Worm (Caenorhabditis elegans) whole organism, L2 larva: ENCODE measurements around the gene epg-7.
A peak's percentile ranks its signal among the peaks of the same experiment; 100 is the strongest.

Source experiments
- C34F6.9 ChIP-seq: fragments of 150-350 bp; optimal IDR thresholded peaks from 2 replicates; lab custom pipeline; 2014; ENCODE audit warnings: missing biosample characterization, missing genetic modification characterization
- F13H6.1 ChIP-seq: sonication (generic microtip); optimal IDR thresholded peaks from 2 replicates; lab custom pipeline; 2016; ENCODE audit warnings: missing genetic modification characterization, missing compliant biosample characterization
- Y55F3AM.14 ChIP-seq: fragments of 200-800 bp; sonication (Bioruptor generic); optimal IDR thresholded peaks from 2 replicates; lab custom pipeline; 2018; ENCODE audit warnings: mild to moderate bottlenecking, missing genetic modification characterization, missing compliant biosample characterization
- alr-1 ChIP-seq: fragments of 150-350 bp; optimal IDR thresholded peaks from 2 replicates; lab custom pipeline; 2014; ENCODE audit warnings: missing biosample characterization, missing genetic modification characterization
- aly-2 ChIP-seq: fragments of 150-350 bp; optimal IDR thresholded peaks from 2 replicates; lab custom pipeline; 2014; ENCODE audit warnings: missing biosample characterization, missing genetic modification characterization
- blmp-1 ChIP-seq: sonication (generic microtip); optimal IDR thresholded peaks from 2 replicates; lab custom pipeline; 2017; ENCODE audit warnings: missing genetic modification characterization, mild to moderate bottlenecking, missing compliant biosample characterization, antibody characterized with exemption, moderate library complexity; ENCODE audit not compliant: insufficient read depth
- ceh-16 ChIP-seq: fragments of 150-350 bp; optimal IDR thresholded peaks from 2 replicates; lab custom pipeline; 2014; ENCODE audit warnings: missing biosample characterization, missing genetic modification characterization
- ceh-82 ChIP-seq: fragments of 150-350 bp; optimal IDR thresholded peaks from 2 replicates; lab custom pipeline; 2014; ENCODE audit warnings: missing biosample characterization, missing genetic modification characterization
- crh-2 ChIP-seq: sonication (generic microtip); optimal IDR thresholded peaks from 2 replicates; lab custom pipeline; 2017; ENCODE audit warnings: missing biosample characterization, missing genetic modification characterization
- dmd-4 ChIP-seq: sonication (generic microtip); optimal IDR thresholded peaks from 2 replicates; lab custom pipeline; 2017; ENCODE audit warnings: missing biosample characterization, missing genetic modification characterization
- elt-3 ChIP-seq: sonication (generic microtip); optimal IDR thresholded peaks from 2 replicates; lab custom pipeline; 2017; ENCODE audit warnings: missing biosample characterization, missing genetic modification characterization
- fos-1 ChIP-seq: fragments of 150-350 bp; optimal IDR thresholded peaks from 2 replicates; lab custom pipeline; 2014; ENCODE audit warnings: missing biosample characterization, missing genetic modification characterization
- gmeb-1 ChIP-seq: fragments of 150-350 bp; optimal IDR thresholded peaks from 2 replicates; lab custom pipeline; 2014; ENCODE audit warnings: missing biosample characterization, missing genetic modification characterization
- lin-39 ChIP-seq: fragments of 150-350 bp; optimal IDR thresholded peaks from 2 replicates; lab custom pipeline; 2014; ENCODE audit warnings: missing biosample characterization, missing genetic modification reagents, missing genetic modification characterization
- lsy-2 ChIP-seq, 2 experiments: fragments of 150-350 bp in 1 of 2; sonication (generic microtip) in 1 of 2; optimal IDR thresholded peaks; 2 replicates each; lab custom pipeline; 2014 to 2017; ENCODE audit warnings: missing biosample characterization in 2 of 2, missing genetic modification characterization in 2 of 2
- mab-5 ChIP-seq: fragments of 150-350 bp; optimal IDR thresholded peaks from 2 replicates; lab custom pipeline; 2014; ENCODE audit warnings: missing biosample characterization, missing genetic modification characterization
- mbf-1 ChIP-seq: sonication (generic microtip); optimal IDR thresholded peaks from 2 replicates; lab custom pipeline; 2017; ENCODE audit warnings: missing biosample characterization, missing genetic modification characterization
- mdl-1 ChIP-seq, 2 experiments: fragments of 150-350 bp in 1 of 2; sonication (generic microtip) in 1 of 2; optimal IDR thresholded peaks; 2 replicates each; lab custom pipeline; 2017; ENCODE audit warnings: missing biosample characterization in 2 of 2, missing genetic modification characterization in 2 of 2
- nhr-10 ChIP-seq: sonication (generic microtip); optimal IDR thresholded peaks from 2 replicates; lab custom pipeline; 2017; ENCODE audit warnings: missing biosample characterization, missing genetic modification characterization
- nhr-12 ChIP-seq: fragments of 150-350 bp; optimal IDR thresholded peaks from 2 replicates; lab custom pipeline; 2014; ENCODE audit warnings: missing biosample characterization, missing genetic modification characterization
- nhr-23 ChIP-seq: fragments of 150-350 bp; optimal IDR thresholded peaks from 2 replicates; lab custom pipeline; 2014; ENCODE audit warnings: missing biosample characterization, missing genetic modification reagents, missing genetic modification characterization
- nhr-25 ChIP-seq: fragments of 150-350 bp; sonication (generic microtip); optimal IDR thresholded peaks from 3 replicates; lab custom pipeline; 2014; ENCODE audit warnings: missing biosample characterization, missing genetic modification characterization
- nhr-6 ChIP-seq: fragments of 150-350 bp; optimal IDR thresholded peaks from 2 replicates; lab custom pipeline; 2014; ENCODE audit warnings: missing biosample characterization, missing genetic modification characterization
- nhr-77 ChIP-seq: fragments of 150-350 bp; optimal IDR thresholded peaks from 2 replicates; lab custom pipeline; 2014; ENCODE audit warnings: missing biosample characterization, missing genetic modification characterization
- peb-1 ChIP-seq: fragments of 150-350 bp; optimal IDR thresholded peaks from 2 replicates; lab custom pipeline; 2014; ENCODE audit warnings: missing biosample characterization, missing genetic modification characterization
- sem-4 ChIP-seq: fragments of 150-350 bp; optimal IDR thresholded peaks from 2 replicates; lab custom pipeline; 2014; ENCODE audit warnings: missing biosample characterization, missing genetic modification reagents, missing genetic modification characterization
- sma-3 ChIP-seq: sonication (generic microtip); optimal IDR thresholded peaks from 2 replicates; lab custom pipeline; 2016; ENCODE audit warnings: missing genetic modification reagents, missing genetic modification characterization, missing compliant biosample characterization
- sma-9 ChIP-seq, 2 experiments: fragments of 150-350 bp in 1 of 2; sonication (generic microtip) in 1 of 2; optimal IDR thresholded peaks; 2 replicates each; lab custom pipeline; 2014 to 2016; ENCODE audit warnings: missing genetic modification characterization in 2 of 2, mild to moderate bottlenecking in 1 of 2, missing biosample characterization in 1 of 2, missing compliant biosample characterization in 1 of 2, missing genetic modification reagents in 1 of 2, moderate library complexity in 1 of 2
- snpc-4 ChIP-seq: fragments of 150-350 bp; optimal IDR thresholded peaks from 2 replicates; lab custom pipeline; 2014; ENCODE audit warnings: missing biosample characterization, missing genetic modification characterization
- unc-39 ChIP-seq: fragments of 150-350 bp; optimal IDR thresholded peaks from 2 replicates; lab custom pipeline; 2014; ENCODE audit warnings: missing biosample characterization, missing genetic modification characterization
- unc-55 ChIP-seq: fragments of 150-350 bp; sonication (generic microtip); optimal IDR thresholded peaks from 3 replicates; lab custom pipeline; 2014; ENCODE audit warnings: missing biosample characterization, missing genetic modification reagents, missing genetic modification characterization
- unc-62 ChIP-seq: fragments of 150-350 bp; optimal IDR thresholded peaks from 2 replicates; lab custom pipeline; 2014; ENCODE audit warnings: missing biosample characterization, missing genetic modification reagents, missing genetic modification characterization
- zag-1 ChIP-seq: fragments of 150-350 bp; optimal IDR thresholded peaks from 2 replicates; lab custom pipeline; 2014; ENCODE audit warnings: missing biosample characterization, missing genetic modification characterization
- ztf-11 ChIP-seq: sonication (generic microtip); optimal IDR thresholded peaks from 2 replicates; lab custom pipeline; 2017; ENCODE audit warnings: missing biosample characterization, missing genetic modification characterization

The epg-7 gene

DNA sequence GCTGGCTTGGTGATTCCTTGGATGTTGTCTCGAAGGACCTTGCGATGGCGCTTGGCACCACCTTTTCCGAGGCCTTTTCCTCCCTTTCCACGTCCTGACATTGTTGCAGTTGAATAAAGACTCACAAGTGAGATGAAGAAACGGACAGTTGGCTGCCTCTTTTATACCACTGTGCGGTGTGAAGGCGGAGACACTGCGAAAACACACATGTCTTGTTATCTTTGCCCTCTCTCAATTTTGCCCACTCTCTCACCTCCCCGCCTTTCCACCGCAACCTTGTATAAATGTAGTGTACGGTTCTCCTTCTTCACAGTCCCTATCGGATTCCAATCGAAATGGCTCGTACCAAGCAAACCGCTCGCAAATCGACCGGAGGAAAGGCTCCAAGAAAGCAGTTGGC, 24.7 kb upstream of the epg-7 start, which contains the start of the genes his-38 and his-40:
Gene his-38, minus strand, starts transcription at position 101 of the 400 bp plus-strand sequence.
Gene his-40, plus strand, starts transcription at position 336 of the 400 bp plus-strand sequence.
- no peak for TF ChIP-seq F13H6.1 (tag; lab: Kevin White, UChicago)
- TF ChIP-seq aly-2 (tag; lab: Kevin White, UChicago), result no peak
- TF ChIP-seq mdl-1 (tag; optimal IDR thresholded peaks at IDR 0.05; lab: Kevin White, UChicago), result no peak
- TF ChIP-seq dmd-4, result no peak
- TF ChIP-seq lsy-2 (tag; optimal IDR thresholded peaks at IDR 0.05; lab: Kevin White, UChicago), result no peak
- TF ChIP-seq mbf-1, result no peak
- TF ChIP-seq blmp-1 (tag; lab: Kevin White, UChicago), result no peak
- no peak for TF ChIP-seq ztf-11 (tag; lab: Kevin White, UChicago)
- no peak for TF ChIP-seq snpc-4
- TF ChIP-seq zag-1, result no peak
- TF ChIP-seq ceh-16 (tag; lab: Kevin White, UChicago), result no peak
- TF ChIP-seq mab-5, result no peak
- no peak for TF ChIP-seq crh-2 (tag; lab: Kevin White, UChicago)
- no peak for TF ChIP-seq unc-39 (tag; lab: Kevin White, UChicago)

ce11 chrX:7311870-7312269, 22.6 kb upstream of the epg-7 start:
- TF ChIP-seq snpc-4 (no peak), elt-3 (tag; lab: Kevin White, UChicago) (no peak), nhr-6 (tag; lab: Kevin White, UChicago) (no peak), unc-55 (no peak), Y55F3AM.14 (GFP tag; lab: Kevin White, UChicago) (no peak), sma-3 (GFP tag; lab: Kevin White, UChicago) (no peak), nhr-77 (tag; lab: Kevin White, UChicago) (no peak), blmp-1 (tag; lab: Kevin White, UChicago) (no peak), unc-39 (tag; lab: Kevin White, UChicago) (no peak), nhr-25 (tag; lab: Kevin White, UChicago) (no peak), peb-1 (tag; lab: Kevin White, UChicago) (no peak), ztf-11 (tag; lab: Kevin White, UChicago) (no peak), unc-62 (GFP tag; lab: Kevin White, UChicago) (no peak), alr-1 (tag; lab: Kevin White, UChicago) (no peak), nhr-12 (tag; lab: Kevin White, UChicago) (no peak), fos-1 (tag; lab: Kevin White, UChicago) (no peak)
- TF ChIP-seq, all 48 proteins: peak for 0

DNA sequence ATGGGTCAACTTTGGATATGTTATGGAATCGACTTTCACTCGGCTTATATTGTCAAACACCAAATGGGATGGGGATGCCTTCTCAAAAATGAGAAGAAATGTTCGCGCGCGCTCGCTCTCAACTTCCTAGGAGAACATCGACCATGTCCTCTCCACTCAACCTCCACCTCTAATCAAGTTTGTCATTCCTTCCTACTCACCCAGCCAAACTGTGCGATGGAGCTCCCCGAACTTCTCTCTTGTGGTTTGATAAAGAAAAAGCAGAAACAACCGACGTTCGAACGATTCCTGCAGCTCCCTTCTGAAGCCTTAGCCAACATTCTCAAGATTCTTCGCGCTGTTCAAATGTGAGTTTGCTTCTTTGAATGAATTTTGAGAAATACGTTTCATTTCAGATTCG, 21.3 kb upstream of the epg-7 start:
- TF ChIP-seq ceh-82 (tag; lab: Kevin White, UChicago) (no peak), alr-1 (tag; lab: Kevin White, UChicago) (no peak), sma-9 (GFP tag; optimal IDR thresholded peaks at IDR 0.05; lab: Kevin White, UChicago) (no peak), sma-9 (tag; optimal IDR thresholded peaks at IDR 0.05; lab: Kevin White, UChicago) (no peak), peb-1 (tag; lab: Kevin White, UChicago) (no peak), lin-39 (no peak), mdl-1 (tag; optimal IDR thresholded peaks at IDR 0.05; lab: Kevin White, UChicago) (no peak), blmp-1 (tag; lab: Kevin White, UChicago) (no peak), gmeb-1 (tag; lab: Kevin White, UChicago) (no peak), aly-2 (tag; lab: Kevin White, UChicago) (no peak), nhr-23 (tag; lab: Kevin White, UChicago) (no peak), fos-1 (tag; lab: Kevin White, UChicago) (no peak), nhr-10 (tag; lab: Kevin White, UChicago) (no peak), elt-3 (tag; lab: Kevin White, UChicago) (no peak), unc-55 (no peak), snpc-4 (no peak), nhr-6 (tag; lab: Kevin White, UChicago) (no peak), zag-1 (no peak), sem-4 (tag; lab: Kevin White, UChicago) (no peak)

ce11 chrX:7314564-7314963, 19.9 kb upstream of the epg-7 start:
- TF ChIP-seq C34F6.9 (tag; lab: Kevin White, UChicago), result no peak
- TF ChIP-seq fos-1 (tag; lab: Kevin White, UChicago), result peak; percentile 34
- peak; percentile 29 for TF ChIP-seq crh-2 (tag; lab: Kevin White, UChicago)
